Worm (Caenorhabditis elegans): ENCODE measurements around the gene ifp-1.

The ifp-1 gene

DNA sequence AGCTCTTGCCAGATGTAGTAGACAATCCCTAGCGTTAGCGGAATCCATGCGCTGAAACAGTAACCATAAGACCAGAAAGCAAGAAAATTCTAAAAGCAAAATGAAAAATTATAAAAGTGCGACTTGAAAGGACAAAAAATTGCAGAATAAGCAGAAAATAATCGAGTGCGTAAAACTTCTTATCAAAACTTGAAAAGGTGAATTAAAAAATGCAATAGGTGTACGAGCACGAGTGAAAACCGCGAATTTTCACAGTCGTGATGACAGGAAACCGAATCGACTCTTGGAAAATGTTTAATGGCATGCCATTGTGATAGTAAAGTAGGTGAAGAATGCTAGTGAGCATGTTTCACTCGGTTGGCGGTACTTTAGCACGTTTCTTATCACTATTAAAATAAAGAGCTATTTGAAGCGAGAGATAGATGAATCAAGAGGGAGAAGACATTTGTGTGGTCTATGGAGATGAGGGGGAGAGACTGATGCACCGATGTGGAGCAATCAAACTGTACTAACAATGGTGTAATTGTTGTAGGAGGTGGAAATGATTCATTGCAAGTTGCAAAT is at the start of gene ifp-1:
ifp-1 (minus strand) TSS at position 51 of the 564 bp plus-strand sequence.
- TF ChIP-seq hmbx-1 (tag; optimal IDR thresholded peaks at IDR 0.05) (no peak), B0310.2 (tag; optimal IDR thresholded peaks at IDR 0.05) (no peak), ama-1 (optimal IDR thresholded peaks at IDR 0.05) (no peak), tbx-11 (GFP tag; IDR thresholded peaks at IDR 0.05) (no peak), flt-1 (GFP tag; IDR thresholded peaks at IDR 0.05) (no peak), hmg-4 (GFP tag; optimal IDR thresholded peaks at IDR 0.05) (no peak)

DNA sequence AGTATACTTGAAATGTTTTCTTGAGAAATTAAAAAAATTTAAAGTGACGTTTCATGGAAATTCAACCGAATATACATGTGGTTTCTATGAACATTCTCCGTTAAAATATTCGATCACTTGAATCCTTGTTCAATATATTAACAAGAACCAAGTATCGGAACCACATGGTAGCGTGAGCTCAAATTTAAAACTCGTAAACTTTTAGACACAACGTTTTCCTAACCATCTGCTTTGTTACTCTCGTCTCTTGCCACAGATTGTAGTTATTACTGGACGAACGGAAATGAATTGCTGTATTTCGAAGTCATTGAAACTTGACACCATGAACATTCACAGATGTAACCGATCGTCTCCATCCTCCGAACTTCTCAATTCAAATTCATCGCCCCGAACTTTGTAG is 39.1 kb upstream of the ifp-1 start:
- no peak for TF ChIP-seq B0310.2 (tag; optimal IDR thresholded peaks at IDR 0.05)
- no peak for TF ChIP-seq tbx-11 (GFP tag; IDR thresholded peaks at IDR 0.05)
- TF ChIP-seq F13C5.2 (tag; optimal IDR thresholded peaks at IDR 0.05) = no peak
- no peak for TF ChIP-seq ama-1 (optimal IDR thresholded peaks at IDR 0.05)
- TF ChIP-seq tra-4 (tag; optimal IDR thresholded peaks at IDR 0.05) = no peak
- no peak for TF ChIP-seq hmbx-1 (tag; optimal IDR thresholded peaks at IDR 0.05)

DNA sequence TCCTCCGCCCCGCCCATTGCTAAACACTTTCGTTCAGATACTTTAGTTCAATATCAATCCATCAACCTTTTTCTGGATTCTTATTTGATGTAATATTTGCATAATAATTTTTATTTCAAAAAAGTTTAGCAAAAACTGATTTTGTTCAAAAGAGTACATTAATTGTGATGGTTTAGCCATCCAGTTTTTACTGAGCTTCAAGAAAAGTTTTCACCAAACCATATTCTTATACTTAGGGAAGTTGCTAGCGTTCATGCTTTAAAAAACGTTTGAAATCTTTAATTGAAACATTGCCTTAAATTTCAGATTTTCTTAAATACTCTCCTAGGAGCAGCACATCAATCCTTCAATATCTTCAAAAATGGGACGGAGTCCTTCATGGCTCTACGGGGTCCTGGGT is 37.3 kb upstream of the ifp-1 start, which contains the start of gene him-4:
him-4 (plus strand) TSS at position 301 of the 400 bp plus-strand sequence.
- TF ChIP-seq hmbx-1 (tag; optimal IDR thresholded peaks at IDR 0.05) (no peak), tra-4 (tag; optimal IDR thresholded peaks at IDR 0.05) (no peak), hmg-4 (GFP tag; optimal IDR thresholded peaks at IDR 0.05) (no peak), pes-1 (GFP tag; IDR thresholded peaks at IDR 0.05) (no peak), aly-1 (tag; optimal IDR thresholded peaks at IDR 0.05) (no peak), hnd-1 (tag; optimal IDR thresholded peaks at IDR 0.05) (no peak), F13C5.2 (tag; optimal IDR thresholded peaks at IDR 0.05) (no peak), scrt-1 (GFP tag; IDR thresholded peaks at IDR 0.05) (no peak), B0310.2 (tag; optimal IDR thresholded peaks at IDR 0.05) (no peak), ceh-13 (GFP tag; optimal IDR thresholded peaks at IDR 0.05) (no peak), flt-1 (GFP tag; IDR thresholded peaks at IDR 0.05) (no peak), ets-7 (tag; optimal IDR thresholded peaks at IDR 0.05) (no peak), ama-1 (optimal IDR thresholded peaks at IDR 0.05) (no peak), ceh-36 (tag; optimal IDR thresholded peaks at IDR 0.05) (no peak), sea-1 (GFP tag; conservative IDR thresholded peaks at IDR 0.05) (no peak)

DNA sequence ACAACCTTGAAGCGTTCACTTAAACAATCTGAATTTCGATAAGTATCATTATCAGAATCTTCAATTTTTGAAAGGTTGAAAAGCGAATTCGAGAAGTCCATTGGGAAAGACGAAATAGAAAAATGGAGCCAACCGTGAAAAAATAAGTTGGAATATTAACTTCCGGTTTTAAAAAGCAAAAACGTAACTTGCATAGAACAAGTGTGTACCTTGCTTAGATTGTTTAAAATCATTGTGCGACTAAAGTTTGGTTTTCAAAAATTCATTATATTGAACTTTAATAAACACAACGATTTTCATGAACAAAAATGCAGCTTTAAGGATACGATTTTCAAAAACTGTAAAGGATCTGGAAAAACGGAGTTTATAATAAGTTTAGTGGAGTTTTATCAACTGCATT is 33.6 kb upstream of the ifp-1 start, which contains the start of gene F15G9.2:
F15G9.2 (minus strand) TSS at position 101 of the 400 bp plus-strand sequence.
- TF ChIP-seq aly-1 (tag; optimal IDR thresholded peaks at IDR 0.05) (no peak), hmbx-1 (tag; optimal IDR thresholded peaks at IDR 0.05) (no peak), F13C5.2 (tag; optimal IDR thresholded peaks at IDR 0.05) (no peak), sea-1 (GFP tag; conservative IDR thresholded peaks at IDR 0.05) (no peak), pes-1 (GFP tag; IDR thresholded peaks at IDR 0.05) (no peak), ama-1 (optimal IDR thresholded peaks at IDR 0.05) (no peak), scrt-1 (GFP tag; IDR thresholded peaks at IDR 0.05) (no peak), hnd-1 (tag; optimal IDR thresholded peaks at IDR 0.05) (no peak), ets-7 (tag; optimal IDR thresholded peaks at IDR 0.05) (no peak), ceh-36 (tag; optimal IDR thresholded peaks at IDR 0.05) (no peak), ceh-13 (GFP tag; optimal IDR thresholded peaks at IDR 0.05) (no peak), tbx-11 (GFP tag; IDR thresholded peaks at IDR 0.05) (no peak), tbx-37 (GFP tag; conservative IDR thresholded peaks at IDR 0.05) (no peak), hmg-4 (GFP tag; optimal IDR thresholded peaks at IDR 0.05) (no peak), tra-4 (tag; optimal IDR thresholded peaks at IDR 0.05) (no peak), B0310.2 (tag; optimal IDR thresholded peaks at IDR 0.05) (no peak), flt-1 (GFP tag; IDR thresholded peaks at IDR 0.05) (no peak)

DNA sequence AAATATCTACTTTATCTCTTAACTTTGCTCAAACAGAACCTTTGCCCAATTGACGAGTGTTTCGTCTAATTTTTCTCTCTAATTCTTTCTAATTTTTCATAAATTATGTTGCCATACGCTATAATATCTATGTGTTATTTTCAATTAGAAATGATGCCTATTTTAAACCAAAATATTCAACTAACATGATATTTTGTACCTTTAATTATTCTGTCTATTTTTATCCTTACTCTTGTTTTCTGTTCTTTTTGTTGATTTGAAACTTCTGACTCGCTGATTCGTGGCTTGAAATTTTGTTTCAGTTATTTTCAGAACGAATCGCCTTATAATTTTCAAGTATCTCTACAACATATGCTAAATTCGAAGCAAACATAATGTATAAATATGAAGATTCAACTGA is 29.5 kb upstream of the ifp-1 start, which contains the start of gene F15G9.6:
F15G9.6 (plus strand) TSS at position 301 of the 400 bp plus-strand sequence.
- TF ChIP-seq F13C5.2 (tag; optimal IDR thresholded peaks at IDR 0.05) (no peak), hnd-1 (tag; optimal IDR thresholded peaks at IDR 0.05) (no peak), B0310.2 (tag; optimal IDR thresholded peaks at IDR 0.05) (no peak), hmg-4 (GFP tag; optimal IDR thresholded peaks at IDR 0.05) (no peak), ama-1 (optimal IDR thresholded peaks at IDR 0.05) (no peak), hmbx-1 (tag; optimal IDR thresholded peaks at IDR 0.05) (no peak), flt-1 (GFP tag; IDR thresholded peaks at IDR 0.05) (no peak), ceh-13 (GFP tag; optimal IDR thresholded peaks at IDR 0.05) (no peak), scrt-1 (GFP tag; IDR thresholded peaks at IDR 0.05) (no peak), tbx-11 (GFP tag; IDR thresholded peaks at IDR 0.05) (no peak), tra-4 (tag; optimal IDR thresholded peaks at IDR 0.05) (no peak), aly-1 (tag; optimal IDR thresholded peaks at IDR 0.05) (no peak), pes-1 (GFP tag; IDR thresholded peaks at IDR 0.05) (no peak), ceh-36 (tag; optimal IDR thresholded peaks at IDR 0.05) (no peak)

DNA sequence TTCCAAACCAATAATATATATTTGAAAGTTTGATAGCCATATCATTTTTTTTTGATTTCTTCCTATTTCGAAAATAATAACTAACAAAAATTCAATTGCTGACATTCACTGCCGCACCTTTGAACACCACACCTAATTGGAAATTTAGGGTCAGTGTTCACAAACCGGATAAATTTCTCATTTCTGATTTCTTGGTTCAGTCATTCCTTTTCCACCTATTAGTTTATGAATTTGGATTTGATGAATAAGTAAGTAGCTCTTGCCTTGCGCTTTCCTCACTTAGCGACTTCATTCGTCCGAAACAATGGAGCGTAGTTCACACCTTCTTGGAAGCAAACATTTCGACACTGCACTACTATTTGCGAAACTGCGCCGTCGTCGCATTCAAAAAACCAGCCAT is 26.1 kb upstream of the ifp-1 start, which contains the start of gene F15G9.1:
F15G9.1 (plus strand) TSS at position 301 of the 400 bp plus-strand sequence.
- TF ChIP-seq sea-1 (GFP tag; conservative IDR thresholded peaks at IDR 0.05) = no peak
- no peak for TF ChIP-seq tbx-11 (GFP tag; IDR thresholded peaks at IDR 0.05)
- no peak for TF ChIP-seq ama-1 (optimal IDR thresholded peaks at IDR 0.05)

DNA sequence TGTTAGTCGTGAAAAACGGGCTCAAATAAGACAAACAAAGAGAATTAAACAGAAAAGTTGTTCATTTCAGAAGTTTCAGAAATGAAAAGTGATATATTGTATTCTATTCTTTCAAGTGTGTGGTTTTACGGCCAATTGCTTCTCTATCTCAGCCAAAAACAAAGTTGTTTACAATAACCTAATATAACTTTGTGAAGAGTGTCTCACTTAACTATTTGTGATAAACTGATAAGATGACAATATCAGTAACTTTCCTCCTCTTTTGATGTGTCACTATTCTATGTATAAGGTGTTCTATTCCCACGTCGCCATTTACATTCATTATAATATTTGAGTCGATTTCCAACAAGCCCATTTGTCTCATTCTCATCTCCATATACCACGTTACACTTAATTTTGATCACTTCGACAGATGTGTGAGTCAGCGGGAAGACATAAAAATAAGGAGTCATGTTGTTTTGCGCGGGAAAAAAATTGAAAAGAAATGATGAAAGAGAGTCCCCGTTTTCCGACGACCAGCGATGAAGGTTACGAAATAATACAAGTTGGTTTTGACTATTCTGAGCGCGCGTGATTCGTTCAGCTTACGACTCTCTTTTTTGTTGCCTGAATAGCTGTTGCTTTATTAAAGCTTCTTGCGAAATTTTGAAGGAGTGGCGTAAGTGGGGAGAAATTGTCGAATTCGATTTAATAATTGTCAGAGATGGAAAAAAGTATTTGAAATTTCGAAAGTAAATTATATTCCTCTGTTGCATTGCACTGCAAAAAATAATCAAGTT is 25.5 kb upstream of the ifp-1 start:
- no peak for TF ChIP-seq tbx-37 (GFP tag; conservative IDR thresholded peaks at IDR 0.05)
- no peak for TF ChIP-seq tbx-11 (GFP tag; IDR thresholded peaks at IDR 0.05)
- TF ChIP-seq flt-1 (GFP tag; IDR thresholded peaks at IDR 0.05) = no peak

DNA sequence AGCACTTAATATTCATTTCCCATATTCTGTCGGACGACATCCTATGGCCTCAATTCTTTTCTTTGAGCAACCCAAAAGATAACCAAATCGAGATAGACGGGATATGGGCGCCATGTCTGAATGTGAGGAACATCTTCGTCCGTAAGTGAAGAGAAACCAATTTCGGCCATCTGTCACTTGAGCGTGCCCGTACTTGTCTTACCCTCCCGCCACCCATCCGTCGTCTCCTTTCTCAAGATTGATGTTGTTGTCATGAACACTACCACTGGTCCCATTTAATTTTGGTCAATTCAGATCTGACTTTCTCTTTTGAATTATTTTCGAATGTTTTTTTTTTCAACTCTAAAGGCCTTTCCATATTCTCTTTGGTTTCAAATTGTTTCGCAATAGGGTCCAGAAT is 22.8 kb upstream of the ifp-1 start:
- TF ChIP-seq hmbx-1 (tag; optimal IDR thresholded peaks at IDR 0.05) (no peak), ceh-36 (tag; optimal IDR thresholded peaks at IDR 0.05) (no peak), hnd-1 (tag; optimal IDR thresholded peaks at IDR 0.05) (no peak), tra-4 (tag; optimal IDR thresholded peaks at IDR 0.05) (no peak), hmg-4 (GFP tag; optimal IDR thresholded peaks at IDR 0.05) (no peak), flt-1 (GFP tag; IDR thresholded peaks at IDR 0.05) (no peak), ets-7 (tag; optimal IDR thresholded peaks at IDR 0.05) (no peak), ceh-13 (GFP tag; optimal IDR thresholded peaks at IDR 0.05) (no peak), F13C5.2 (tag; optimal IDR thresholded peaks at IDR 0.05) (no peak), sea-1 (GFP tag; conservative IDR thresholded peaks at IDR 0.05) (no peak)
